Fruit fly (Drosophila melanogaster): ENCODE measurements around the gene Cpr65Eb.
A peak's percentile ranks its signal among the peaks of the same experiment; 100 is the strongest.

Gene Cpr65Eb

DNA sequence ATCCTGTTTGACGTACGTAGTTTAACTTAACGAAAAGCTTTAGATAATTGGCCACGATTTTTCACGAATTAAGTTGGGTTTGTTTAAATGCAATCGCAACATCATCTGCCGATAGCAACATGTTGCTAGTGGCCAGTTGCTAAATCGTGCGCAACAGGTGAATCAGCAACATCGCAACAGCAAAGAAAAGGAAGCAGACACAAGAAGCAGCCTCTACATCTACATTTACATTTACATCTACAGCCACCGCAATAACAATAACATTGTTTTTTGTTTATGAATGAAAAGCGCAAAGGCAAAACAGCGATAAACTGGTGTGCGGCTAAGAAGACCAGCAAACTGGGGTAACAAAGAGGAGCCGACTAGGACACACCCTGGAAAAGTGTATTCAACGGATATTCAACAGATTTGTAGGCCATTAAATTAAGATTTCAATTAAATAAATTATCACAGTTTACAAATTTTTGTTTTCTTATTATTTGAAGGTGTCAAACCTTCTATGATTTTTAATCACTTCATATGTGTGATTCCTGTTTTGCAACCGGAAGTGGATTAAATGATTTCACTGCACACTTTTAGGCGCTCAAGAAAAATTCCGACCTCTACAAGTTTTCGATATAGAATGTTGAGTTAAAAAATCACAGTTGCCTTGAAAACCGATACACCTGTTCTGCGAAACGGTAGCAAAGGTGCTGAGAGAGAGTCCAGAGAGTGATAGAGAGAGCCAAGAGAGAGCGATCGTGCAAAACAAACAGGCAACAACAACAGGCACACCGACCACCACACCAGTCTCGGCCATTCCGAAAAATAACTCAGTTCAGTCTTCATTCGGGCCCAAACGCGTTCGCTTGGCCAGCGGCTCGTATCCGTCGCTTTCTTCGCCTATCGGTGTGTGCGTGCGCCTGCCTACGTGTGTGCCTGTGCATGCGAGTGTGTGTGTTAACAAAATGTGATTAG is 45.4 kb upstream of the Cpr65Eb start, which contains the start of gene melt (continued):
- TF ChIP-seq Abd-B (GFP tag; optimal IDR thresholded peaks at IDR 0.05) (peak; percentile 78), HLHmδ (GFP tag; optimal IDR thresholded peaks at IDR 0.05) (peak; percentile 62), CG15269 (tag; optimal IDR thresholded peaks at IDR 0.05) (peak; percentile 87), Xrp1 (GFP tag; IDR thresholded peaks at IDR 0.05) (peak; percentile 79), sima (GFP tag; optimal IDR thresholded peaks at IDR 0.05) (peak; percentile 71), insv (GFP tag; optimal IDR thresholded peaks at IDR 0.05) (peak; percentile 37 to 56), Meics (GFP tag; optimal IDR thresholded peaks at IDR 0.05) (peak; percentile 91), tgo (GFP tag; IDR thresholded peaks at IDR 0.05) (peak; percentile 79), CG11398 (GFP tag; optimal IDR thresholded peaks at IDR 0.05) (peak; percentile 66), YL-1 (GFP tag; optimal IDR thresholded peaks at IDR 0.05) (no peak), br (optimal IDR thresholded peaks at IDR 0.05) (no peak), tio (GFP tag; optimal IDR thresholded peaks at IDR 0.05) (peak; percentile 93), CkIIα-i1 (GFP tag; IDR thresholded peaks at IDR 0.05) (no peak), wek (GFP tag; optimal IDR thresholded peaks at IDR 0.05) (no peak), Scr (GFP tag; IDR thresholded peaks at IDR 0.05; ENCODE audit: partially characterized antibody) (no peak), da (GFP tag; optimal IDR thresholded peaks at IDR 0.05) (peak; percentile 74), CG10267 (tag; optimal IDR thresholded peaks at IDR 0.05) (peak; percentile 84), sob (GFP tag; IDR thresholded peaks at IDR 0.05) (peak; percentile 69; the same call in 1 of the 2 replicates), Oaz (GFP tag; IDR thresholded peaks at IDR 0.05) (no peak; the same call in 1 of the 2 replicates), CG10431 (GFP tag; optimal IDR thresholded peaks at IDR 0.05) (peak; percentile 20), Fer3 (tag; optimal IDR thresholded peaks at IDR 0.05) (peak; percentile 73), CG12219 (GFP tag; optimal IDR thresholded peaks at IDR 0.05) (peak; percentile 78), D19A (tag; optimal IDR thresholded peaks at IDR 0.05) (peak; percentile 83), gcm (GFP tag; optimal IDR thresholded peaks at IDR 0.05) (peak; percentile 82), Tbp (GFP tag; optimal IDR thresholded peaks at IDR 0.05) (no peak), CG14667 (GFP tag; IDR thresholded peaks at IDR 0.05) (peak; percentile 76), CG4424 (GFP tag; optimal IDR thresholded peaks at IDR 0.05) (peak; percentile 89), CG17568 (GFP tag; optimal IDR thresholded peaks at IDR 0.05) (peak; percentile 77), nmo (GFP tag; optimal IDR thresholded peaks at IDR 0.05) (peak; percentile 94), CG10462 (GFP tag; optimal IDR thresholded peaks at IDR 0.05) (peak; percentile 79), CG18476 (GFP tag; optimal IDR thresholded peaks at IDR 0.05) (peak; percentile 88), CG12391 (tag; optimal IDR thresholded peaks at IDR 0.05) (peak; percentile 90), CG3065 (GFP tag; optimal IDR thresholded peaks at IDR 0.05) (peak; percentile 68), Hmr (GFP tag; optimal IDR thresholded peaks at IDR 0.05) (peak; percentile 90), Elba2 (GFP tag; optimal IDR thresholded peaks at IDR 0.05) (peak; percentile 23), yki (optimal IDR thresholded peaks at IDR 0.05) (peak; percentile 64), CG13287 (GFP tag; IDR thresholded peaks at IDR 0.05; ENCODE audit: partially characterized antibody) (peak; percentile 34; the same call in 1 of the 2 replicates), Fer1 (GFP tag; optimal IDR thresholded peaks at IDR 0.05) (peak; percentile 83), cwo (GFP tag; optimal IDR thresholded peaks at IDR 0.05) (peak; percentile 79), CG3281 (GFP tag; optimal IDR thresholded peaks at IDR 0.05) (peak; percentile 89), Opbp (GFP tag; IDR thresholded peaks at IDR 0.05; ENCODE audit: partially characterized antibody) (0 out of 3 replicates have a peak, but pooled peaks have one; percentile 60), seq (GFP tag; IDR thresholded peaks at IDR 0.05) (peak; percentile 58), zf30C (GFP tag; optimal IDR thresholded peaks at IDR 0.05) (no peak), gsb-n (tag; optimal IDR thresholded peaks at IDR 0.05) (peak; percentile 79), h (optimal IDR thresholded peaks at IDR 0.05) (no peak), CG7271 (tag; optimal IDR thresholded peaks at IDR 0.05) (peak; percentile 75), Side (GFP tag; optimal IDR thresholded peaks at IDR 0.05) (peak; percentile 81), Trl (optimal IDR thresholded peaks at IDR 0.05) (peak; percentile 92), Trl (GFP tag; optimal IDR thresholded peaks at IDR 0.05) (peak; percentile 88)

Data from whole organism, embryonic.